Worm (Caenorhabditis elegans) whole organism, young adult: ENCODE measurements around the gene T24E12.1.

Source experiments
- F52B5.7 ChIP-seq: sonication (generic microtip); optimal IDR thresholded peaks from 2 replicates; lab custom pipeline; 2016; ENCODE audit warnings: mild to moderate bottlenecking, missing genetic modification characterization, missing compliant biosample characterization
- ZK185.1 ChIP-seq: sonication (generic microtip); optimal IDR thresholded peaks from 2 replicates; lab custom pipeline; 2016; ENCODE audit warnings: mild to moderate bottlenecking, missing genetic modification characterization, missing compliant biosample characterization; ENCODE audit not compliant: poor library complexity, severe bottlenecking
- ets-4 ChIP-seq: fragments of 200-800 bp; sonication (Bioruptor generic); optimal IDR thresholded peaks from 2 replicates; lab custom pipeline; 2018; ENCODE audit warnings: mild to moderate bottlenecking, missing genetic modification characterization, missing compliant biosample characterization
- nhr-80 ChIP-seq: sonication (generic microtip); optimal IDR thresholded peaks from 2 replicates; lab custom pipeline; 2016; ENCODE audit warnings: missing genetic modification characterization, missing compliant biosample characterization
- pha-4 ChIP-seq: fragments of 150-350 bp; sonication (generic microtip); optimal IDR thresholded peaks from 2 replicates; lab custom pipeline; 2014; ENCODE audit warnings: missing biosample characterization, missing genetic modification reagents, missing genetic modification characterization
- rec-8 ChIP-seq, 2 experiments: sonication (generic microtip); optimal IDR thresholded peaks; 2 replicates each; lab custom pipeline; 2016; ENCODE audit warnings: mild to moderate bottlenecking in 2 of 2, missing genetic modification characterization in 2 of 2, missing genetic modification reagents in 2 of 2, missing genotype in 2 of 2, missing biosample characterization in 1 of 2, missing compliant biosample characterization in 1 of 2, moderate library complexity in 1 of 2
- repo-1 ChIP-seq: sonication (generic microtip); optimal IDR thresholded peaks from 2 replicates; lab custom pipeline; 2017; ENCODE audit warnings: mild to moderate bottlenecking, missing genetic modification characterization, missing compliant biosample characterization
- sptf-2 ChIP-seq: fragments of 200-800 bp; sonication (Bioruptor generic); optimal IDR thresholded peaks from 2 replicates; lab custom pipeline; 2018; ENCODE audit warnings: mild to moderate bottlenecking, missing genetic modification characterization, missing compliant biosample characterization
- unc-62 ChIP-seq: fragments of 150-350 bp; optimal IDR thresholded peaks from 2 replicates; lab custom pipeline; 2014; ENCODE audit warnings: missing biosample characterization, missing genetic modification reagents, missing genetic modification characterization
- ztf-18 ChIP-seq: sonication (generic microtip); optimal IDR thresholded peaks from 2 replicates; lab custom pipeline; 2016; ENCODE audit warnings: missing genotype, mild to moderate bottlenecking, missing genetic modification characterization, missing compliant biosample characterization
- ztf-28 ChIP-seq: fragments of 200-800 bp; sonication (Bioruptor generic); IDR thresholded peaks from 2 replicates; pipeline ENCODE4 v1.3.6; 2022; ENCODE audit warnings: missing genetic modification reagents, missing genetic modification characterization, missing compliant biosample characterization

- TF ChIP-seq sptf-2 (GFP tag; lab: Kevin White, UChicago) (no peak), unc-62 (GFP tag; lab: Kevin White, UChicago) (no peak), ztf-18 (tag; lab: Kevin White, UChicago) (no peak), rec-8 (tag; optimal IDR thresholded peaks at IDR 0.05; lab: Kevin White, UChicago) (no peak), F52B5.7 (tag; lab: Kevin White, UChicago) (no peak), ZK185.1 (tag; lab: Kevin White, UChicago) (no peak), nhr-80 (no peak), repo-1 (tag; lab: Kevin White, UChicago) (no peak), ets-4 (no peak), pha-4 (no peak), ztf-28 (GFP tag; lab: Robert Waterston, UW) (no peak)
Observed at ce11 chrII:3785257-3785656, at the start of gene T24E12.1.
